Fruit fly (Drosophila melanogaster) whole organism, embryonic: ENCODE results near the gene CG5608.

ENCODE experiments used
- Ada2b ChIP-seq: fragments of 200-800 bp; sonication (Bioruptor generic); IDR thresholded peaks from 2 replicates; pipeline ENCODE4 v1.3.6; 2022; ENCODE audit warnings: missing biosample characterization, missing genetic modification characterization
- Antp ChIP-seq: fragments of 200-800 bp; sonication (Bioruptor generic); optimal IDR thresholded peaks from 3 replicates; lab custom pipeline; 2016; ENCODE audit warnings: missing biosample characterization, missing genetic modification characterization
- B-H1 ChIP-seq: fragments of 200-800 bp; sonication (Bioruptor generic); IDR thresholded peaks from 3 replicates; pipeline ENCODE4 v1.3.6; 2022; ENCODE audit warnings: missing biosample characterization, missing genetic modification characterization
- Bdp1 ChIP-seq: fragments of 200-800 bp; sonication (Bioruptor generic); optimal IDR thresholded peaks from 3 replicates; lab custom pipeline; 2016; ENCODE audit warnings: missing biosample characterization, missing genetic modification characterization
- CG10267 ChIP-seq: fragments of 200-800 bp; sonication (Bioruptor generic); optimal IDR thresholded peaks from 2 replicates; lab custom pipeline; 2018; ENCODE audit warnings: missing biosample characterization, mild to moderate bottlenecking, missing genetic modification characterization, moderate library complexity
- CG11560 ChIP-seq: fragments of 200-800 bp; sonication (Bioruptor generic); IDR thresholded peaks from 3 replicates; pipeline ENCODE4 v1.3.6; 2022; ENCODE audit warnings: missing biosample characterization, missing genetic modification characterization
- CG12391 ChIP-seq: fragments of 200-800 bp; sonication (Bioruptor generic); optimal IDR thresholded peaks from 3 replicates; lab custom pipeline; 2018; ENCODE audit warnings: missing biosample characterization, mild to moderate bottlenecking, missing genetic modification characterization, moderate library complexity
- CG17568 ChIP-seq: fragments of 200-800 bp; sonication (Bioruptor generic); optimal IDR thresholded peaks from 2 replicates; lab custom pipeline; 2018; ENCODE audit warnings: missing biosample characterization, mild to moderate bottlenecking, missing genetic modification characterization, moderate library complexity
- CG18599 ChIP-seq: fragments of 200-800 bp; sonication (Bioruptor generic); optimal IDR thresholded peaks from 3 replicates; lab custom pipeline; 2017; ENCODE audit warnings: missing biosample characterization, missing genetic modification characterization, mild to moderate bottlenecking, moderate library complexity, missing genetic modification reagents
- CG18619 ChIP-seq: fragments of 200-800 bp; sonication (Bioruptor generic); optimal IDR thresholded peaks from 3 replicates; lab custom pipeline; 2017; ENCODE audit warnings: missing biosample characterization, mild to moderate bottlenecking, missing genetic modification characterization
- CG2129 ChIP-seq: fragments of 200-800 bp; sonication (Bioruptor generic); IDR thresholded peaks from 2 replicates; pipeline ENCODE4 v1.3.6; 2022; ENCODE audit warnings: missing biosample characterization, missing genetic modification characterization; ENCODE audit not compliant: partially characterized antibody
- CG33557 ChIP-seq: fragments of 200-800 bp; sonication (Bioruptor generic); optimal IDR thresholded peaks from 2 replicates; lab custom pipeline; 2019; ENCODE audit warnings: missing biosample characterization, mild to moderate bottlenecking, missing genetic modification characterization, moderate library complexity
- CG34376 ChIP-seq: fragments of 200-800 bp; sonication (Bioruptor generic); optimal IDR thresholded peaks from 2 replicates; lab custom pipeline; 2018; ENCODE audit warnings: missing biosample characterization, mild to moderate bottlenecking, missing genetic modification characterization
- CG4360 ChIP-seq: fragments of 200-800 bp; sonication (Bioruptor generic); IDR thresholded peaks from 2 replicates; pipeline ENCODE4 v1.3.6; 2022; ENCODE audit warnings: missing biosample characterization, missing genetic modification characterization
- CG4617 ChIP-seq: fragments of 200-800 bp; sonication (Bioruptor generic); optimal IDR thresholded peaks from 3 replicates; lab custom pipeline; 2016; ENCODE audit warnings: missing biosample characterization, missing genetic modification characterization, borderline replicate concordance
- CG6272 ChIP-seq: fragments of 200-800 bp; sonication (Bioruptor generic); IDR thresholded peaks from 2 replicates; pipeline ENCODE4 v1.3.6; 2022; ENCODE audit warnings: missing biosample characterization, missing genetic modification characterization
- CG6791 ChIP-seq: fragments of 200-800 bp; sonication (Bioruptor generic); IDR thresholded peaks from 3 replicates; pipeline ENCODE4 v1.3.6; 2022; ENCODE audit warnings: missing biosample characterization, missing genetic modification characterization; ENCODE audit not compliant: partially characterized antibody
- CG8924 ChIP-seq: fragments of 200-800 bp; optimal IDR thresholded peaks from 3 replicates; lab custom pipeline; 2019; ENCODE audit warnings: missing biosample characterization, mild to moderate bottlenecking, missing genetic modification characterization, moderate library complexity
- Dad ChIP-seq: fragments of 200-800 bp; sonication (Bioruptor generic); optimal IDR thresholded peaks from 3 replicates; lab custom pipeline; 2016; ENCODE audit warnings: missing biosample characterization, missing genetic modification characterization
- Dp ChIP-seq: fragments of 200-800 bp; sonication (Bioruptor generic); optimal IDR thresholded peaks from 2 replicates; lab custom pipeline; 2018; ENCODE audit warnings: missing biosample characterization, mild to moderate bottlenecking, missing genetic modification characterization, moderate library complexity
- Dref ChIP-seq: fragments of 200-800 bp; sonication (Bioruptor generic); IDR thresholded peaks from 2 replicates; pipeline ENCODE4 v1.3.6; 2022; ENCODE audit warnings: missing biosample characterization, missing genetic modification characterization
- Fer1 ChIP-seq: fragments of 200-800 bp; sonication (Bioruptor generic); optimal IDR thresholded peaks from 2 replicates; lab custom pipeline; 2017; ENCODE audit warnings: missing biosample characterization, mild to moderate bottlenecking, missing genetic modification characterization
- HHEX ChIP-seq: fragments of 200-800 bp; sonication (Bioruptor generic); optimal IDR thresholded peaks from 3 replicates; lab custom pipeline; 2017; ENCODE audit warnings: missing biosample characterization, mild to moderate bottlenecking, missing genetic modification characterization, missing genetic modification reagents
- HLH4C ChIP-seq: fragments of 200-800 bp; sonication (Bioruptor generic); IDR thresholded peaks from 3 replicates; pipeline ENCODE4 v1.3.6; 2022; ENCODE audit warnings: missing biosample characterization, missing genetic modification characterization; ENCODE audit not compliant: partially characterized antibody
- HLH54F ChIP-seq: fragments of 200-800 bp; sonication (Bioruptor generic); optimal IDR thresholded peaks from 3 replicates; lab custom pipeline; 2016; ENCODE audit warnings: missing biosample characterization, missing genetic modification characterization
- Hr39 ChIP-seq: fragments of >200 bp; optimal IDR thresholded peaks from 2 replicates; lab custom pipeline; 2017
- MBD-R2 ChIP-seq: fragments of 200-800 bp; sonication (Bioruptor generic); IDR thresholded peaks from 2 replicates; pipeline ENCODE4 v1.3.6; 2022; ENCODE audit warnings: missing biosample characterization, missing genetic modification characterization
- Spps ChIP-seq: fragments of 200-800 bp; sonication (Bioruptor generic); optimal IDR thresholded peaks from 2 replicates; lab custom pipeline; 2018; ENCODE audit warnings: missing biosample characterization, mild to moderate bottlenecking, missing genetic modification characterization
- Sry-δ ChIP-seq: fragments of 200-800 bp; sonication (Bioruptor generic); optimal IDR thresholded peaks from 2 replicates; lab custom pipeline; 2016; ENCODE audit warnings: missing biosample characterization, missing genetic modification characterization
- bbx ChIP-seq: fragments of 200-800 bp; sonication (Bioruptor generic); IDR thresholded peaks from 2 replicates; pipeline ENCODE4 v1.3.6; 2022; ENCODE audit warnings: missing biosample characterization, missing genetic modification characterization; ENCODE audit not compliant: partially characterized antibody
- btn ChIP-seq: fragments of 200-800 bp; sonication (Bioruptor generic); optimal IDR thresholded peaks from 2 replicates; lab custom pipeline; 2016; ENCODE audit warnings: missing biosample characterization, missing genetic modification characterization
- chif ChIP-seq, 2 experiments: fragments of 200-800 bp; sonication (Bioruptor generic); optimal IDR thresholded peaks; 3 replicates each; lab custom pipeline; 2016; ENCODE audit warnings: missing biosample characterization in 2 of 2, missing genetic modification characterization in 2 of 2
- chinmo ChIP-seq: fragments of 200-800 bp; sonication (Bioruptor generic); IDR thresholded peaks from 4 replicates; pipeline ENCODE4 v1.3.6; 2022; ENCODE audit warnings: missing biosample characterization, missing genetic modification characterization; ENCODE audit not compliant: partially characterized antibody
- crp ChIP-seq, 2 experiments: fragments of 200-800 bp; sonication (Bioruptor generic); optimal IDR thresholded peaks; 2 replicates in 1 of 2; 3 replicates in 1 of 2; lab custom pipeline; 2017; ENCODE audit warnings: missing biosample characterization in 2 of 2, missing genetic modification characterization in 2 of 2, mild to moderate bottlenecking in 1 of 2, moderate library complexity in 1 of 2
- eyg ChIP-seq: fragments of 200-800 bp; sonication (Bioruptor generic); optimal IDR thresholded peaks from 3 replicates; lab custom pipeline; 2016; ENCODE audit warnings: missing biosample characterization, missing genetic modification characterization
- fd3F ChIP-seq: fragments of 200-800 bp; sonication (Bioruptor generic); optimal IDR thresholded peaks from 2 replicates; lab custom pipeline; 2018; ENCODE audit warnings: missing biosample characterization, mild to moderate bottlenecking, missing genetic modification characterization, moderate library complexity
- gfzf ChIP-seq: fragments of 200-800 bp; sonication (Bioruptor generic); optimal IDR thresholded peaks from 2 replicates; lab custom pipeline; 2016; ENCODE audit warnings: missing biosample characterization, mild to moderate bottlenecking, missing genetic modification characterization, moderate library complexity
- ham ChIP-seq: fragments of 200-800 bp; sonication (Bioruptor generic); IDR thresholded peaks from 2 replicates; pipeline ENCODE4 v1.3.6; 2022; ENCODE audit warnings: missing biosample characterization, missing genetic modification characterization
- kah ChIP-seq: fragments of 200-800 bp; sonication (Bioruptor generic); optimal IDR thresholded peaks from 2 replicates; lab custom pipeline; 2018; ENCODE audit warnings: missing biosample characterization, mild to moderate bottlenecking, missing genetic modification characterization
- mirr ChIP-seq: fragments of 200-800 bp; sonication (Bioruptor generic); optimal IDR thresholded peaks from 3 replicates; lab custom pipeline; 2018; ENCODE audit warnings: missing biosample characterization, mild to moderate bottlenecking, missing genetic modification characterization
- psq ChIP-seq: fragments of 200-800 bp; sonication (Bioruptor generic); optimal IDR thresholded peaks from 2 replicates; lab custom pipeline; 2017; ENCODE audit warnings: missing biosample characterization, missing genetic modification characterization
- pzg ChIP-seq: fragments of 200-800 bp; sonication (Bioruptor generic); optimal IDR thresholded peaks from 3 replicates; lab custom pipeline; 2018; ENCODE audit warnings: missing biosample characterization, mild to moderate bottlenecking, missing genetic modification characterization, moderate library complexity
- sima ChIP-seq: fragments of 200-800 bp; sonication (Bioruptor generic); optimal IDR thresholded peaks from 2 replicates; lab custom pipeline; 2016; ENCODE audit warnings: missing biosample characterization, missing genetic modification characterization
- slbo ChIP-seq: fragments of 200-800 bp; sonication (Bioruptor generic); IDR thresholded peaks from 2 replicates; pipeline ENCODE4 v1.3.6; 2022; ENCODE audit warnings: missing biosample characterization, missing genetic modification characterization
- ssp ChIP-seq: fragments of 200-800 bp; sonication (Bioruptor generic); IDR thresholded peaks from 2 replicates; pipeline ENCODE4 v1.3.6; 2022; ENCODE audit warnings: missing biosample characterization, missing genetic modification characterization
- sug ChIP-seq: fragments of 200-800 bp; optimal IDR thresholded peaks from 2 replicates; lab custom pipeline; 2019; ENCODE audit warnings: missing biosample characterization, mild to moderate bottlenecking, missing genetic modification characterization, moderate library complexity
- tll ChIP-seq, 2 experiments: fragments of 200-800 bp in 1 of 2; fragments of >200 bp in 1 of 2; sonication (Bioruptor generic) in 1 of 2; optimal IDR thresholded peaks; 2 replicates each; lab custom pipeline; 2017 to 2019; ENCODE audit warnings: missing biosample characterization in 2 of 2, missing genetic modification characterization in 2 of 2, mild to moderate bottlenecking in 1 of 2, moderate library complexity in 1 of 2
- trh ChIP-seq: fragments of 200-800 bp; sonication (Bioruptor generic); optimal IDR thresholded peaks from 2 replicates; lab custom pipeline; 2016; ENCODE audit warnings: missing biosample characterization, missing genetic modification characterization
- zen ChIP-seq: fragments of 200-800 bp; sonication (Bioruptor generic); optimal IDR thresholded peaks from 3 replicates; lab custom pipeline; 2018; ENCODE audit warnings: missing biosample characterization, mild to moderate bottlenecking, missing genetic modification characterization, moderate library complexity

Gene CG5608

dm6 chr3R:12459879-12460522, 5.1 kb downstream of the CG5608 start, which contains the start of the genes CG5961 and Polr3C (continued):
- TF ChIP-seq eyg (GFP tag; lab: Kevin White, UChicago) = no peak
- TF ChIP-seq CG33557 (GFP tag; lab: Kevin White, UChicago) = no peak
- TF ChIP-seq tll (GFP tag; optimal IDR thresholded peaks at IDR 0.05; lab: Kevin White, UChicago) = peak in 1 of 2 experiments; percentile 65
- TF ChIP-seq pzg = peak; percentile 63
- peak; percentile 18 to 93 for TF ChIP-seq crp (GFP tag; optimal IDR thresholded peaks at IDR 0.05; lab: Kevin White, UChicago)
- TF ChIP-seq Antp (GFP tag; lab: Kevin White, UChicago) = no peak
- no peak for TF ChIP-seq CG17568
- 0 out of 2 replicates have a peak, but pooled peaks have one; percentile 31 for TF ChIP-seq bbx (GFP tag; lab: Robert Waterston, UW)
- TF ChIP-seq Dp (GFP tag; lab: Kevin White, UChicago) = peak; percentile 71
- 0 out of 4 replicates have a peak, but pooled peaks have one; percentile 55 for TF ChIP-seq chinmo (GFP tag; lab: Robert Waterston, UW)
- no peak for TF ChIP-seq CG6272 (GFP tag; lab: Robert Waterston, UW)
- TF ChIP-seq Dad (GFP tag; lab: Kevin White, UChicago) = no peak
- peak; percentile 6 for TF ChIP-seq sug (tag; lab: Kevin White, UChicago)
- TF ChIP-seq CG2129 = 0 out of 2 replicates have a peak, but pooled peaks have one; percentile 25
- TF ChIP-seq CG6791 (GFP tag; lab: Robert Waterston, UW) = 0 out of 3 replicates have a peak, but pooled peaks have one; percentile 19
- no peak for TF ChIP-seq ssp (GFP tag; lab: Robert Waterston, UW)
- TF ChIP-seq MBD-R2 (GFP tag; lab: Robert Waterston, UW) = peak; percentile 69
- TF ChIP-seq B-H1 (GFP tag; lab: Robert Waterston, UW) = no peak
- TF ChIP-seq chif (GFP tag; optimal IDR thresholded peaks at IDR 0.05; lab: Kevin White, UChicago) = no peak
- TF ChIP-seq HLH54F = no peak
- peak; percentile 24 for TF ChIP-seq CG34376 (GFP tag; lab: Kevin White, UChicago)
- peak; percentile 71 for TF ChIP-seq gfzf (GFP tag; lab: Kevin White, UChicago)
- TF ChIP-seq CG11560 (tag; lab: Robert Waterston, UW) = peak; percentile 95
- peak; percentile 80 for TF ChIP-seq psq (GFP tag; lab: Kevin White, UChicago)
- TF ChIP-seq Hr39 (lab: Kevin White, UChicago) = no peak
- TF ChIP-seq CG4360 (GFP tag; lab: Robert Waterston, UW) = no peak
- no peak for TF ChIP-seq sima (GFP tag; lab: Kevin White, UChicago)
- TF ChIP-seq HLH4C (GFP tag; lab: Robert Waterston, UW) = peak; percentile 33; the same call in 2 of the 3 replicates
- no peak for TF ChIP-seq Bdp1 (GFP tag; lab: Kevin White, UChicago)
- no peak for TF ChIP-seq trh
- TF ChIP-seq btn = no peak
- no peak for TF ChIP-seq CG18619 (GFP tag; lab: Kevin White, UChicago)
- TF ChIP-seq fd3F (GFP tag; lab: Kevin White, UChicago) = no peak
- TF ChIP-seq Dref (GFP tag; lab: Robert Waterston, UW) = peak; percentile 56
- TF ChIP-seq Spps = no peak
- no peak for TF ChIP-seq mirr (GFP tag; lab: Kevin White, UChicago)
- TF ChIP-seq CG18599 (GFP tag; lab: Kevin White, UChicago) = no peak
- TF ChIP-seq CG8924 (tag; lab: Kevin White, UChicago) = peak; percentile 15
- TF ChIP-seq CG10267 (tag; lab: Kevin White, UChicago) = peak; percentile 45
- no peak for TF ChIP-seq slbo (GFP tag; lab: Robert Waterston, UW)
- peak; percentile 10 for TF ChIP-seq CG4617
- TF ChIP-seq Fer1 (GFP tag; lab: Kevin White, UChicago) = peak; percentile 27
- TF ChIP-seq Ada2b = no peak
- TF ChIP-seq kah (GFP tag; lab: Kevin White, UChicago) = peak; percentile 67
- no peak for TF ChIP-seq ham (GFP tag; lab: Robert Waterston, UW)
- peak; percentile 11 for TF ChIP-seq zen (tag; lab: Kevin White, UChicago)
- no peak for TF ChIP-seq HHEX (GFP tag; lab: Kevin White, UChicago)
- TF ChIP-seq CG12391 (tag; lab: Kevin White, UChicago) = peak; percentile 6
- peak; percentile 41 for TF ChIP-seq Sry-δ
